Fruit fly (Drosophila melanogaster) whole organism, embryonic: ENCODE data around the gene CG9338.

Source experiments
- CG12391 ChIP-seq: fragments of 200-800 bp; sonication (Bioruptor generic); optimal IDR thresholded peaks from 3 replicates; lab custom pipeline; 2018; ENCODE audit warnings: missing biosample characterization, mild to moderate bottlenecking, missing genetic modification characterization, moderate library complexity
- CG13624 ChIP-seq: fragments of 200-800 bp; sonication (Bioruptor generic); optimal IDR thresholded peaks from 2 replicates; lab custom pipeline; 2016; ENCODE audit warnings: missing biosample characterization, missing genetic modification characterization
- CG13894 ChIP-seq: fragments of 200-800 bp; sonication (Bioruptor generic); optimal IDR thresholded peaks from 3 replicates; lab custom pipeline; 2018; ENCODE audit warnings: missing biosample characterization, mild to moderate bottlenecking, missing genetic modification characterization, moderate library complexity
- CG15479 ChIP-seq: fragments of 200-800 bp; sonication (Bioruptor generic); optimal IDR thresholded peaks from 3 replicates; lab custom pipeline; 2019; ENCODE audit warnings: missing biosample characterization, mild to moderate bottlenecking, missing genetic modification characterization, moderate library complexity
- CG1603 ChIP-seq: fragments of 200-800 bp; sonication (Bioruptor generic); optimal IDR thresholded peaks from 2 replicates; lab custom pipeline; 2019; ENCODE audit warnings: missing biosample characterization, mild to moderate bottlenecking, missing genetic modification characterization, moderate library complexity
- CG18011 ChIP-seq: fragments of 200-800 bp; sonication (Bioruptor generic); optimal IDR thresholded peaks from 2 replicates; lab custom pipeline; 2017; ENCODE audit warnings: missing biosample characterization, missing genetic modification characterization, mild to moderate bottlenecking, moderate library complexity, missing genotype
- CG2202 ChIP-seq: fragments of 200-800 bp; sonication (Bioruptor generic); optimal IDR thresholded peaks from 2 replicates; lab custom pipeline; 2018; ENCODE audit warnings: missing biosample characterization, mild to moderate bottlenecking, missing genetic modification characterization
- CG30403 ChIP-seq: fragments of 200-800 bp; sonication (Bioruptor generic); optimal IDR thresholded peaks from 3 replicates; lab custom pipeline; 2016; ENCODE audit warnings: missing biosample characterization, missing genetic modification characterization
- CG34376 ChIP-seq: fragments of 200-800 bp; sonication (Bioruptor generic); optimal IDR thresholded peaks from 2 replicates; lab custom pipeline; 2018; ENCODE audit warnings: missing biosample characterization, mild to moderate bottlenecking, missing genetic modification characterization
- CG4820 ChIP-seq: fragments of 200-800 bp; sonication (Bioruptor generic); optimal IDR thresholded peaks from 3 replicates; lab custom pipeline; 2016; ENCODE audit warnings: missing biosample characterization, missing genetic modification characterization
- CG6854 ChIP-seq: fragments of 200-800 bp; sonication (Bioruptor generic); optimal IDR thresholded peaks from 3 replicates; lab custom pipeline; 2017; ENCODE audit warnings: missing biosample characterization, mild to moderate bottlenecking, missing genetic modification characterization
- CG7745 ChIP-seq: fragments of 200-800 bp; sonication (Bioruptor generic); optimal IDR thresholded peaks from 2 replicates; lab custom pipeline; 2018; ENCODE audit warnings: missing biosample characterization, mild to moderate bottlenecking, missing genetic modification characterization, moderate library complexity
- CG8290 ChIP-seq, 3 experiments: fragments of 200-800 bp; sonication (Bioruptor generic); optimal IDR thresholded peaks; 2 replicates each; lab custom pipeline; 2016 to 2019; ENCODE audit warnings: missing biosample characterization in 3 of 3, missing genetic modification characterization in 3 of 3, mild to moderate bottlenecking in 2 of 3, moderate library complexity in 1 of 3
- CTCF ChIP-seq: fragments of 200-800 bp; sonication (Bioruptor generic); optimal IDR thresholded peaks from 2 replicates; lab custom pipeline; 2017; ENCODE audit warnings: missing biosample characterization, mild to moderate bottlenecking, missing genetic modification characterization, moderate library complexity
- Camta ChIP-seq: fragments of 200-800 bp; sonication (Bioruptor generic); optimal IDR thresholded peaks from 2 replicates; lab custom pipeline; 2016; ENCODE audit warnings: missing biosample characterization, missing genetic modification characterization
- Dad ChIP-seq: fragments of 200-800 bp; sonication (Bioruptor generic); optimal IDR thresholded peaks from 3 replicates; lab custom pipeline; 2016; ENCODE audit warnings: missing biosample characterization, missing genetic modification characterization
- Deaf1 ChIP-seq: fragments of 200-800 bp; optimal IDR thresholded peaks from 3 replicates; lab custom pipeline; 2019; ENCODE audit warnings: missing biosample characterization, mild to moderate bottlenecking, missing genetic modification characterization, moderate library complexity
- Eip74EF ChIP-seq, 2 experiments: fragments of 200-800 bp in 1 of 2; fragments of >200 bp in 1 of 2; sonication (Bioruptor generic) in 1 of 2; optimal IDR thresholded peaks; 2 replicates each; lab custom pipeline; 2017 to 2019; ENCODE audit warnings: missing biosample characterization in 2 of 2, missing genetic modification characterization in 2 of 2, mild to moderate bottlenecking in 1 of 2, moderate library complexity in 1 of 2
- Ets65A ChIP-seq: fragments of 200-800 bp; sonication (Bioruptor generic); peaks from one replicate; lab custom pipeline; 2016; ENCODE audit warnings: missing biosample characterization, missing genetic modification characterization
- Hr78 ChIP-seq, 2 experiments: fragments of 200-800 bp in 1 of 2; fragments of >200 bp in 1 of 2; sonication (Bioruptor generic) in 1 of 2; optimal IDR thresholded peaks; 2 replicates each; lab custom pipeline; 2017 to 2019; ENCODE audit warnings: missing biosample characterization in 2 of 2, missing genetic modification characterization in 2 of 2, mild to moderate bottlenecking in 1 of 2, moderate library complexity in 1 of 2
- Med ChIP-seq: fragments of 200-800 bp; sonication (Bioruptor generic); peaks from one replicate; lab custom pipeline; 2016; ENCODE audit warnings: missing biosample characterization, missing genetic modification characterization, mild to moderate bottlenecking, inconsistent platforms, moderate library complexity
- Ravus ChIP-seq: fragments of 200-800 bp; sonication (Bioruptor generic); IDR thresholded peaks from 2 replicates; pipeline ENCODE4 v1.3.6; 2022; ENCODE audit warnings: missing biosample characterization, missing genetic modification characterization
- Sry-β ChIP-seq: fragments of 200-800 bp; sonication (Bioruptor generic); optimal IDR thresholded peaks from 2 replicates; lab custom pipeline; 2018; ENCODE audit warnings: missing biosample characterization, mild to moderate bottlenecking, missing genetic modification characterization, moderate library complexity
- ab ChIP-seq: fragments of 200-800 bp; sonication (Bioruptor generic); optimal IDR thresholded peaks from 2 replicates; lab custom pipeline; 2016; ENCODE audit warnings: missing biosample characterization, missing genetic modification characterization
- az2 ChIP-seq: fragments of 200-800 bp; sonication (Bioruptor generic); optimal IDR thresholded peaks from 3 replicates; lab custom pipeline; 2016; ENCODE audit warnings: missing biosample characterization, missing genetic modification characterization
- br ChIP-seq: fragments of >200 bp; optimal IDR thresholded peaks from 2 replicates; lab custom pipeline; 2017
- bsh ChIP-seq, 2 experiments: fragments of 200-800 bp; sonication (Bioruptor generic); optimal IDR thresholded peaks; 2 replicates each; lab custom pipeline; 2017 to 2018; ENCODE audit warnings: mild to moderate bottlenecking in 2 of 2, missing biosample characterization in 2 of 2, missing genetic modification characterization in 2 of 2, moderate library complexity in 1 of 2
- chinmo ChIP-seq: fragments of 200-800 bp; sonication (Bioruptor generic); IDR thresholded peaks from 4 replicates; pipeline ENCODE4 v1.3.6; 2022; ENCODE audit warnings: missing biosample characterization, missing genetic modification characterization; ENCODE audit not compliant: partially characterized antibody
- cwo ChIP-seq: fragments of 200-800 bp; sonication (Bioruptor generic); optimal IDR thresholded peaks from 3 replicates; lab custom pipeline; 2017; ENCODE audit warnings: missing biosample characterization, missing genetic modification characterization, mild to moderate bottlenecking, moderate library complexity, missing genetic modification reagents
- dimm ChIP-seq: fragments of 200-800 bp; sonication (Bioruptor generic); IDR thresholded peaks from 2 replicates; pipeline ENCODE4 v1.3.6; 2022; ENCODE audit warnings: missing biosample characterization, missing genetic modification characterization
- exex ChIP-seq: fragments of 200-800 bp; sonication (Bioruptor generic); optimal IDR thresholded peaks from 4 replicates; lab custom pipeline; 2018; ENCODE audit warnings: missing biosample characterization, mild to moderate bottlenecking, missing genetic modification characterization, moderate library complexity
- fd3F ChIP-seq: fragments of 200-800 bp; sonication (Bioruptor generic); optimal IDR thresholded peaks from 2 replicates; lab custom pipeline; 2018; ENCODE audit warnings: missing biosample characterization, mild to moderate bottlenecking, missing genetic modification characterization, moderate library complexity
- gcm2 ChIP-seq: fragments of 200-800 bp; sonication (Bioruptor generic); optimal IDR thresholded peaks from 2 replicates; lab custom pipeline; 2016; ENCODE audit warnings: missing biosample characterization, missing genetic modification characterization
- gem ChIP-seq: fragments of 200-800 bp; sonication (Bioruptor generic); optimal IDR thresholded peaks from 2 replicates; lab custom pipeline; 2019; ENCODE audit warnings: missing biosample characterization, mild to moderate bottlenecking, missing genetic modification characterization, moderate library complexity
- gfzf ChIP-seq: fragments of 200-800 bp; sonication (Bioruptor generic); optimal IDR thresholded peaks from 2 replicates; lab custom pipeline; 2016; ENCODE audit warnings: missing biosample characterization, mild to moderate bottlenecking, missing genetic modification characterization, moderate library complexity
- jumu ChIP-seq: fragments of 200-800 bp; sonication (Bioruptor generic); optimal IDR thresholded peaks from 3 replicates; lab custom pipeline; 2016; ENCODE audit warnings: missing biosample characterization, missing genetic modification characterization
- luna ChIP-seq: fragments of 200-800 bp; sonication (Bioruptor generic); optimal IDR thresholded peaks from 2 replicates; lab custom pipeline; 2016; ENCODE audit warnings: missing biosample characterization, missing genetic modification characterization
- mirr ChIP-seq: fragments of 200-800 bp; sonication (Bioruptor generic); optimal IDR thresholded peaks from 3 replicates; lab custom pipeline; 2018; ENCODE audit warnings: missing biosample characterization, mild to moderate bottlenecking, missing genetic modification characterization
- nom ChIP-seq: fragments of 200-800 bp; sonication (Bioruptor generic); optimal IDR thresholded peaks from 2 replicates; lab custom pipeline; 2017; ENCODE audit warnings: missing biosample characterization, missing genetic modification characterization, mild to moderate bottlenecking, moderate library complexity, missing genetic modification reagents
- otp ChIP-seq: fragments of 200-800 bp; sonication (Bioruptor generic); IDR thresholded peaks from 3 replicates; pipeline ENCODE4, ENCODE4 v1.3.6; 2022; ENCODE audit warnings: missing biosample characterization, missing genetic modification characterization
- peb ChIP-seq: fragments of 200-800 bp; sonication (Bioruptor generic); IDR thresholded peaks from 2 replicates; pipeline ENCODE4 v1.3.6; 2022; ENCODE audit warnings: missing biosample characterization, missing genetic modification characterization
- phol ChIP-seq: fragments of 200-800 bp; sonication (Bioruptor generic); optimal IDR thresholded peaks from 3 replicates; lab custom pipeline; 2018; ENCODE audit warnings: missing biosample characterization, mild to moderate bottlenecking, missing genetic modification characterization, moderate library complexity
- repo ChIP-seq: fragments of 200-800 bp; sonication (Bioruptor generic); optimal IDR thresholded peaks from 2 replicates; lab custom pipeline; 2016; ENCODE audit warnings: missing biosample characterization, missing genetic modification characterization
- ro ChIP-seq: fragments of 200-800 bp; sonication (Bioruptor generic); IDR thresholded peaks from 2 replicates; pipeline ENCODE4 v1.3.6; 2022; ENCODE audit warnings: missing biosample characterization, missing genetic modification characterization
- sens ChIP-seq: fragments of 200-800 bp; sonication (Bioruptor generic); peaks from one replicate; lab custom pipeline; 2016; ENCODE audit warnings: missing biosample characterization, missing genetic modification characterization
- shn ChIP-seq: fragments of 200-800 bp; sonication (Bioruptor generic); optimal IDR thresholded peaks from 3 replicates; lab custom pipeline; 2016; ENCODE audit warnings: missing biosample characterization, missing genetic modification characterization
- twi ChIP-seq: fragments of 200-800 bp; optimal IDR thresholded peaks from 2 replicates; lab custom pipeline; 2019; ENCODE audit warnings: missing biosample characterization, mild to moderate bottlenecking, missing genetic modification characterization, moderate library complexity
- usp ChIP-seq: fragments of >200 bp; optimal IDR thresholded peaks from 2 replicates; lab custom pipeline; 2017; ENCODE audit warnings: missing biosample characterization, missing genetic modification characterization
- vvl ChIP-seq: fragments of 200-800 bp; sonication (Bioruptor generic); IDR thresholded peaks from 2 replicates; pipeline ENCODE4 v1.3.6; 2022; ENCODE audit warnings: missing biosample characterization, missing genetic modification characterization

The CG9338 gene

DNA sequence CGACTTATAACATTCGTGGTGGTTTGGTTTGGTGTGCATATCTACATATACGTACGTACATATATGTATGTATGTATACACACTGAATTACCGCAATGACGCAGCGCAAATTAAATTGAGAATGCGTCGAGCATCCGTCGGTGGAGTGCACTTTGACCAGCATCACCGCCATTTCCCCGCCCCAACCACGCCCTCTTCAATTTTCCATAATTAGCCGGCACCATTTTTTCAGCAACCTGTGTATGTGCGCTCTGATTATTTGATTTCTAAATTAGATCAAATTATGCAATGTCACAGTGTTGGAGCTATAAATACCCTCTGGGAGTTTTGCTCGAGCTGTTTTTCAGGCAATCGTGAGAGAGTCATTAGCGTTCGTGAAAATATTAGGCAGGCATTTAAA, 13.0 kb downstream of the CG9338 start (continued):
- TF ChIP-seq nom (GFP tag; lab: Kevin White, UChicago) (peak; percentile 60), Sry-β (GFP tag; lab: Kevin White, UChicago) (no peak), twi (tag; lab: Kevin White, UChicago) (no peak), otp (no peak), CTCF (GFP tag; lab: Kevin White, UChicago) (no peak), CG4820 (GFP tag; lab: Kevin White, UChicago) (no peak), repo (no peak), CG1603 (tag; lab: Kevin White, UChicago) (no peak), luna (no peak), exex (no peak), Deaf1 (no peak), fd3F (GFP tag; lab: Kevin White, UChicago) (no peak), az2 (no peak), CG6854 (GFP tag; lab: Kevin White, UChicago) (no peak), phol (tag; lab: Kevin White, UChicago) (no peak), br (lab: Kevin White, UChicago) (no peak), peb (GFP tag; lab: Robert Waterston, UW) (no peak), vvl (GFP tag; lab: Robert Waterston, UW) (0 out of 2 replicates have a peak, but pooled peaks have one; percentile 19), Dad (GFP tag; lab: Kevin White, UChicago) (no peak), CG30403 (GFP tag; lab: Kevin White, UChicago) (no peak), ab (GFP tag; lab: Kevin White, UChicago) (no peak), mirr (GFP tag; lab: Kevin White, UChicago) (no peak)

DNA sequence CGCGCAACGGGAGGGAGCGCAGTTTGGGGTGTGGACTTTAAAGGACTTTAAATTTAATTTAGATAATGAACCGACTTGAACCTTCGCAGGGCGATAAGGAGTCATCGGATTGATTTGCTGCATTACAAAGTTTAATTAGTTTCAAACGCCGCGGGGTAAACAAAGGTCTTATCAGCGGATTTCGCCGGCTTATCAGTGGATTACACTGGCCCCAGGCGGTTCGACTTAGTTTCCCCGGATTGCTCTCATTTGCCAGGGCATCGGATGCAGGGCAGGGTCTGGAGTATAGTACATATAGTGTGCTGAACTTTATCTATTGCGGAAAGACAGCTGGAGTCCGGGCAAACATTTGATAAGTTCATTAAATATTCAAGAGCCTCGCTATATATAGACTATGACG, 13.4 kb downstream of the CG9338 start:
- TF ChIP-seq Hr78 (GFP tag; optimal IDR thresholded peaks at IDR 0.05; lab: Kevin White, UChicago) (peak in 1 of 2 experiments; percentile 10), CG15479 (GFP tag; lab: Kevin White, UChicago) (peak; percentile 44), Camta (GFP tag; lab: Kevin White, UChicago) (no peak), CG7745 (tag; lab: Kevin White, UChicago) (no peak), CG34376 (peak; percentile 44), dimm (GFP tag; lab: Robert Waterston, UW) (no peak), CG12391 (tag; lab: Kevin White, UChicago) (no peak), gcm2 (GFP tag; lab: Kevin White, UChicago) (no peak), sens (peak; percentile 2), jumu (GFP tag; lab: Kevin White, UChicago) (no peak), Ets65A (GFP tag; lab: Kevin White, UChicago) (peak; percentile 75), Med (GFP tag; lab: Kevin White, UChicago) (peak; percentile 32), Eip74EF (GFP tag; optimal IDR thresholded peaks at IDR 0.05; lab: Kevin White, UChicago) (peak in 1 of 2 experiments; percentile 15), gem (tag; lab: Kevin White, UChicago) (peak; percentile 69)

DNA sequence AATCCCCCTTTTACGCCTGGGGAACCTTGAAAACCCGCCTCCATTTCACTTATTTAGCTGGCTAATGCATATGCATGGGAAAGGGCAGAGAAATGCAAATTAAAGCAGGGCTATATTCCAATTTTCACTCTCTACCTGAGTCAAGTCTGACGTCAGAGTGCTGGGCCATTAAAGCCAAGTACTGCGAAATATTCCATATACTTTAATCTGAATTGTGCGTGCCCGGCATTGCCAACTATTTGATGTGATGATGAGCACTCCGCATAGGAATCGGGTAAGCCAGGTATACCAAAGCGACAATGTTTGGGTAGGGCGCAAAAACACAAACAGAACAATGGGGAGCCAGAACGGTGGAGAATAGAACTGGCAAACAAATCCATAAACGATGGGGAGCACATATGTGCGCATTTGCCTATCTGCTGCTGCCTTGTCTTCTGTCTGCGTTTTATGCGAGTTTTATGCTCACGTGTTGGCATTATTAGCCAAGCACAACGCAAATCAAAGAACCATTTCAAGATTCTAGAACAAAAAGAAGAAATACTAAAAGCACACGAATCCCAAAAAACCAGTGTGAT, 14.6 kb downstream of the CG9338 start:
- TF ChIP-seq CG2202 (tag; lab: Kevin White, UChicago) = no peak
- TF ChIP-seq ro (GFP tag; lab: Robert Waterston, UW) = no peak
- TF ChIP-seq CG13894 (tag; lab: Kevin White, UChicago) = peak; percentile 66
- TF ChIP-seq gfzf (GFP tag; lab: Kevin White, UChicago) = no peak
- no peak for TF ChIP-seq CG34376
- TF ChIP-seq CG8290 (GFP tag; optimal IDR thresholded peaks at IDR 0.05; lab: Kevin White, UChicago) = no peak
- TF ChIP-seq CG8290 (tag; optimal IDR thresholded peaks at IDR 0.05; lab: Kevin White, UChicago) = peak in 1 of 2 experiments; percentile 52
- no peak for TF ChIP-seq CG18011 (GFP tag; lab: Kevin White, UChicago)
- peak; percentile 81 for TF ChIP-seq cwo (GFP tag; lab: Kevin White, UChicago)
- no peak for TF ChIP-seq usp (GFP tag; lab: Kevin White, UChicago)
- TF ChIP-seq chinmo = 0 out of 4 replicates have a peak, but pooled peaks have one; percentile 47
- no peak for TF ChIP-seq bsh (GFP tag; optimal IDR thresholded peaks at IDR 0.05; lab: Kevin White, UChicago)
- peak; percentile 35 for TF ChIP-seq CG13624
- TF ChIP-seq Ravus (GFP tag; lab: Robert Waterston, UW) = no peak
- TF ChIP-seq shn (GFP tag; lab: Kevin White, UChicago) = no peak
